Fruit fly (Drosophila melanogaster) whole organism, prepupa: ENCODE measurements around the gene WASp.
A peak's percentile ranks its signal among the peaks of the same experiment; 100 is the strongest.

Experiments used
- Blimp-1 ChIP-seq: fragments of 200-800 bp; sonication (Bioruptor generic); optimal IDR thresholded peaks from 3 replicates; lab custom pipeline; 2017; ENCODE audit warnings: missing biosample characterization, missing genetic modification characterization, mild to moderate bottlenecking, moderate library complexity, missing genetic modification reagents
- CG10631 ChIP-seq: fragments of 200-800 bp; sonication (Bioruptor generic); optimal IDR thresholded peaks from 2 replicates; lab custom pipeline; 2016; ENCODE audit warnings: missing biosample characterization, missing genetic modification characterization
- CG11294 ChIP-seq: fragments of 200-800 bp; sonication (Bioruptor generic); IDR thresholded peaks from 2 replicates; pipeline ENCODE4 v1.3.6; 2022; ENCODE audit warnings: missing biosample characterization, missing genetic modification characterization
- CG11762 ChIP-seq: fragments of 200-800 bp; sonication (Bioruptor generic); optimal IDR thresholded peaks from 3 replicates; lab custom pipeline; 2016; ENCODE audit warnings: missing biosample characterization, missing genetic modification characterization; ENCODE audit not compliant: insufficient read depth
- CG11902 ChIP-seq: fragments of 200-800 bp; sonication (Bioruptor generic); optimal IDR thresholded peaks from 3 replicates; lab custom pipeline; 2016; ENCODE audit warnings: missing biosample characterization, missing genetic modification characterization
- CG16779 ChIP-seq: fragments of 200-800 bp; sonication (Bioruptor generic); optimal IDR thresholded peaks from 3 replicates; lab custom pipeline; 2017; ENCODE audit warnings: missing biosample characterization, mild to moderate bottlenecking, missing genetic modification characterization
- CG3032 ChIP-seq: fragments of 200-800 bp; optimal IDR thresholded peaks from 2 replicates; lab custom pipeline; 2019; ENCODE audit warnings: missing biosample characterization, mild to moderate bottlenecking, missing genetic modification characterization, moderate library complexity
- CG31627 ChIP-seq: fragments of 200-800 bp; sonication (Bioruptor generic); optimal IDR thresholded peaks from 3 replicates; lab custom pipeline; 2016; ENCODE audit warnings: missing biosample characterization, missing genetic modification characterization
- CG32006 ChIP-seq: fragments of 200-800 bp; sonication (Bioruptor generic); optimal IDR thresholded peaks from 3 replicates; lab custom pipeline; 2017; ENCODE audit warnings: missing biosample characterization, mild to moderate bottlenecking, missing genetic modification characterization
- CG4318 ChIP-seq: fragments of 200-800 bp; sonication (Bioruptor generic); optimal IDR thresholded peaks from 3 replicates; lab custom pipeline; 2017; ENCODE audit warnings: missing biosample characterization, mild to moderate bottlenecking, missing genetic modification characterization
- CG6854 ChIP-seq: fragments of 200-800 bp; sonication (Bioruptor generic); optimal IDR thresholded peaks from 2 replicates; lab custom pipeline; 2017; ENCODE audit warnings: missing biosample characterization, mild to moderate bottlenecking, missing genetic modification characterization
- CG8119 ChIP-seq: fragments of 200-800 bp; sonication (Bioruptor generic); IDR thresholded peaks from 3 replicates; pipeline ENCODE4 v1.3.6; 2022; ENCODE audit warnings: missing biosample characterization, missing genetic modification characterization
- CG8319 ChIP-seq: fragments of 200-800 bp; sonication (Bioruptor generic); optimal IDR thresholded peaks from 3 replicates; lab custom pipeline; 2016; ENCODE audit warnings: missing biosample characterization, missing genetic modification characterization
- CG8632 ChIP-seq: fragments of 200-800 bp; sonication (Bioruptor generic); optimal IDR thresholded peaks from 3 replicates; lab custom pipeline; 2016; ENCODE audit warnings: missing biosample characterization, missing genetic modification characterization
- CG9139 ChIP-seq: fragments of 200-800 bp; sonication (Bioruptor generic); optimal IDR thresholded peaks from 3 replicates; lab custom pipeline; 2017; ENCODE audit warnings: missing biosample characterization, mild to moderate bottlenecking, missing genetic modification characterization
- Eip75B ChIP-seq: fragments of 200-800 bp; sonication (Bioruptor generic); optimal IDR thresholded peaks from 3 replicates; lab custom pipeline; 2016; ENCODE audit warnings: missing biosample characterization, missing genetic modification characterization
- Eip78C ChIP-seq: fragments of 200-800 bp; sonication (Bioruptor generic); peaks from one replicate; lab custom pipeline; 2016; ENCODE audit warnings: missing biosample characterization, missing genetic modification characterization
- Eip93F ChIP-seq: fragments of 200-800 bp; sonication (Bioruptor generic); optimal IDR thresholded peaks from 2 replicates; lab custom pipeline; 2016; ENCODE audit warnings: missing biosample characterization, mild to moderate bottlenecking, missing genetic modification characterization
- Ets21C ChIP-seq: fragments of 200-800 bp; sonication (Bioruptor generic); optimal IDR thresholded peaks from 3 replicates; lab custom pipeline; 2016; ENCODE audit warnings: missing biosample characterization, missing genetic modification characterization
- Ets96B ChIP-seq: fragments of 200-800 bp; optimal IDR thresholded peaks from 2 replicates; lab custom pipeline; 2019; ENCODE audit warnings: missing biosample characterization, mild to moderate bottlenecking, missing genetic modification characterization, moderate library complexity
- Gug ChIP-seq: fragments of 200-800 bp; sonication (Bioruptor generic); IDR thresholded peaks from 2 replicates; pipeline ENCODE4 v1.3.6; 2022; ENCODE audit warnings: missing biosample characterization, missing genetic modification characterization
- Hr38 ChIP-seq: sonication (Bioruptor generic); optimal IDR thresholded peaks from 2 replicates; lab custom pipeline; 2016; ENCODE audit warnings: missing biosample characterization, missing genetic modification characterization
- Hr39 ChIP-seq: fragments of 200-800 bp; sonication (Bioruptor generic); optimal IDR thresholded peaks from 2 replicates; lab custom pipeline; 2016; ENCODE audit warnings: missing biosample characterization, missing genetic modification characterization
- Hr4 ChIP-seq: fragments of 200-800 bp; sonication (Bioruptor generic); optimal IDR thresholded peaks from 3 replicates; lab custom pipeline; 2016; ENCODE audit warnings: missing biosample characterization, missing genetic modification characterization
- Lpt ChIP-seq: fragments of 200-800 bp; sonication (Bioruptor generic); optimal IDR thresholded peaks from 3 replicates; lab custom pipeline; 2016; ENCODE audit warnings: missing biosample characterization, missing genetic modification characterization
- Smox ChIP-seq: fragments of 200-800 bp; sonication (Bioruptor generic); optimal IDR thresholded peaks from 3 replicates; lab custom pipeline; 2016; ENCODE audit warnings: missing biosample characterization, missing genetic modification characterization
- Sox102F ChIP-seq: fragments of 200-800 bp; sonication (Bioruptor generic); optimal IDR thresholded peaks from 2 replicates; lab custom pipeline; 2016; ENCODE audit warnings: missing biosample characterization, mild to moderate bottlenecking, missing genetic modification characterization
- Sox14 ChIP-seq: fragments of 200-800 bp; sonication (Bioruptor generic); optimal IDR thresholded peaks from 3 replicates; lab custom pipeline; 2016; ENCODE audit warnings: missing biosample characterization, missing genetic modification characterization
- Sox15 ChIP-seq: fragments of 200-800 bp; sonication (Bioruptor generic); optimal IDR thresholded peaks from 3 replicates; lab custom pipeline; 2016; ENCODE audit warnings: missing biosample characterization, missing genetic modification characterization
- achi ChIP-seq: fragments of 200-800 bp; sonication (Bioruptor generic); optimal IDR thresholded peaks from 3 replicates; lab custom pipeline; 2016; ENCODE audit warnings: missing biosample characterization, missing genetic modification characterization
- cyc ChIP-seq: fragments of 200-800 bp; sonication (Bioruptor generic); optimal IDR thresholded peaks from 3 replicates; lab custom pipeline; 2016; ENCODE audit warnings: missing biosample characterization, missing genetic modification characterization
- dac ChIP-seq: fragments of 200-800 bp; sonication (Bioruptor generic); optimal IDR thresholded peaks from 2 replicates; lab custom pipeline; 2017; ENCODE audit warnings: missing biosample characterization, mild to moderate bottlenecking, missing genetic modification characterization
- dsx ChIP-seq: fragments of 200-800 bp; optimal IDR thresholded peaks from 3 replicates; lab custom pipeline; 2019; ENCODE audit warnings: missing biosample characterization, mild to moderate bottlenecking, missing genetic modification characterization, moderate library complexity; ENCODE audit not compliant: poor library complexity, severe bottlenecking
- eg ChIP-seq: fragments of 200-800 bp; sonication (Bioruptor generic); IDR thresholded peaks from 3 replicates; pipeline ENCODE4 v1.3.6; 2022; ENCODE audit warnings: missing biosample characterization, missing genetic modification characterization
- esn ChIP-seq: fragments of 200-800 bp; sonication (Bioruptor generic); optimal IDR thresholded peaks from 2 replicates; lab custom pipeline; 2016; ENCODE audit warnings: missing biosample characterization, mild to moderate bottlenecking, missing genetic modification characterization, moderate library complexity
- fd59A ChIP-seq: fragments of 200-800 bp; sonication (Bioruptor generic); optimal IDR thresholded peaks from 2 replicates; lab custom pipeline; 2017; ENCODE audit warnings: missing biosample characterization, mild to moderate bottlenecking, missing genetic modification characterization, missing genetic modification reagents
- fd85E ChIP-seq: fragments of 200-800 bp; sonication (Bioruptor generic); optimal IDR thresholded peaks from 3 replicates; lab custom pipeline; 2016; ENCODE audit warnings: missing biosample characterization, missing genetic modification characterization
- fkh ChIP-seq: fragments of 200-800 bp; sonication (Bioruptor generic); optimal IDR thresholded peaks from 3 replicates; lab custom pipeline; 2017; ENCODE audit warnings: missing biosample characterization, mild to moderate bottlenecking, missing genetic modification characterization, moderate library complexity
- lz ChIP-seq: fragments of 200-800 bp; sonication (Bioruptor generic); optimal IDR thresholded peaks from 3 replicates; lab custom pipeline; 2016; ENCODE audit warnings: missing biosample characterization, missing genetic modification characterization
- net ChIP-seq: fragments of 200-800 bp; sonication (Bioruptor generic); optimal IDR thresholded peaks from 3 replicates; lab custom pipeline; 2016; ENCODE audit warnings: missing biosample characterization, missing genetic modification characterization
- pdm3 ChIP-seq: fragments of 200-800 bp; sonication (Bioruptor generic); optimal IDR thresholded peaks from 3 replicates; lab custom pipeline; 2016; ENCODE audit warnings: missing biosample characterization, missing genetic modification characterization
- salr ChIP-seq, 2 experiments: fragments of 200-800 bp; sonication (Bioruptor generic); optimal IDR thresholded peaks; 3 replicates each; lab custom pipeline; 2016 to 2018; ENCODE audit warnings: missing biosample characterization in 2 of 2, missing genetic modification characterization in 2 of 2, mild to moderate bottlenecking in 1 of 2
- spab ChIP-seq: fragments of 200-800 bp; sonication (Bioruptor generic); optimal IDR thresholded peaks from 2 replicates; lab custom pipeline; 2017; ENCODE audit warnings: missing biosample characterization, mild to moderate bottlenecking, missing genetic modification characterization, missing genetic modification reagents
- topi ChIP-seq: fragments of 200-800 bp; sonication (Bioruptor generic); optimal IDR thresholded peaks from 3 replicates; lab custom pipeline; 2016; ENCODE audit warnings: missing biosample characterization, missing genetic modification characterization

The WASp gene

DNA sequence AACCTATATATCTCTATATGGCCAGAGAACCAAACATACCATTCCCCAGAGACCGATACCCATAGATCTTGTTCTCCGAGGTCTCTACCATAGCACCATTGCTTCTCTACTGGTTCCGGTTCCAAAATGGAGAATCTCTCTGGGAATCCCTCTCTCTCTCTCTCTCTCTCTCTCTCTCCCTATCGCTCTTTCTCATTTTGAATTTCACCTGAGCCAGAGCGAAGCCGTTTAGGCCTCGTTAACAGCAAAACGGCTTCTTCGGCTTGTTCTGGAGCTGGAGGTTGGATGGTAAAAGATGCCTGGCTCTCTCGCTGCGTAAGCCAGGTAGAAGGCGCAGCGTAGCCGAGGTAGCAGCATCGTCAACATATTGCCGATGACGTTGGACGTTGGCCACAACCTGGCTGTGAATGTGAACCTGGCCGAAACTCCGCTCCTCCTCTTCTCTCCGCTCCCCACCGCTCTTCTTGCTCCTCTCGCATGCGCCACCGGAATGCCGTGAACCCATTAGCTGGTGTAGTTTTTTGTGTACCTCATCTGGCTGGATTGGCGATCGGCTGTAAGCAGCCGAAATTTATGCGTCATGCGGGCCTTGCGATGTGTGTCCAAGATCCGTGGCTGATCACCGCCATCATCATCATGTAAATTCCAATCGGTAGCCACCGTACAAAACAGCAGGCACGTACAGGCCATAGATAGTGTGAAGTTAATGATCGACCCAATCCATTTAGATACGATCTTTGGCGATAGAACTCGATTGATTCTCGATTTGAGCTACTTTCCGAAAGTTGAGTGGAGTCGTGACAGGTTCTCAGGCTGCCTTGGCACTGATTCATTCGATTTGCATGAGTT is 29.7 kb upstream of the WASp start (continued):
- TF ChIP-seq CG11762 (GFP tag; lab: Kevin White, UChicago), result no peak
- peak; percentile 26 for TF ChIP-seq dsx (GFP tag; lab: Kevin White, UChicago)
- TF ChIP-seq Eip75B (GFP tag; lab: Kevin White, UChicago), result no peak
- TF ChIP-seq CG9139 (GFP tag; lab: Kevin White, UChicago), result peak; percentile 41
- no peak for TF ChIP-seq cyc (GFP tag; lab: Kevin White, UChicago)
- TF ChIP-seq Sox14 (GFP tag; lab: Kevin White, UChicago), result no peak
- TF ChIP-seq pdm3, result no peak
- TF ChIP-seq salr (GFP tag; optimal IDR thresholded peaks at IDR 0.05; lab: Kevin White, UChicago), result no peak
- no peak for TF ChIP-seq CG11294 (GFP tag; lab: Robert Waterston, UW)
- TF ChIP-seq, all 60 proteins: peak for 13

DNA sequence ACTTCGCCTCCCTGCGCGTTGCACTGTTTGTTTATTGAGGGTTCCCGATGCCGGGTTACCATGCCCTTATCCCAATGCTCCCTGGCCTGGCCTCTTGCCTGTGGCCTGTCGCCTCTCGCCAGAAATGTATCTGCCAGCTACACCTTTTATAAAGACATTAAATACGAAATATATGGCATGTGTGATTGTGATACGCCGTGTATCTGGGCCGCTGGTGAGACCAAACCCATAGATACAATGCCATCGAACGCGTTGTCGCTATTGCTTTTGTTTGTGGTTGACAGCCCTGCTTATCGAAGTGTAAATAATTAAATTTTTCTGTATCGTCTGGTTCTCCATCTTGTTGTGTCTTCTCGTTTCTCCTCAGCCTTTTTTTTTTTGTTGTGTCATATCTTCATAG is 28.8 kb upstream of the WASp start:
- TF ChIP-seq Ets21C, result no peak
- TF ChIP-seq fkh, result peak; percentile 46
- TF ChIP-seq dsx (GFP tag; lab: Kevin White, UChicago), result peak; percentile 12

DNA sequence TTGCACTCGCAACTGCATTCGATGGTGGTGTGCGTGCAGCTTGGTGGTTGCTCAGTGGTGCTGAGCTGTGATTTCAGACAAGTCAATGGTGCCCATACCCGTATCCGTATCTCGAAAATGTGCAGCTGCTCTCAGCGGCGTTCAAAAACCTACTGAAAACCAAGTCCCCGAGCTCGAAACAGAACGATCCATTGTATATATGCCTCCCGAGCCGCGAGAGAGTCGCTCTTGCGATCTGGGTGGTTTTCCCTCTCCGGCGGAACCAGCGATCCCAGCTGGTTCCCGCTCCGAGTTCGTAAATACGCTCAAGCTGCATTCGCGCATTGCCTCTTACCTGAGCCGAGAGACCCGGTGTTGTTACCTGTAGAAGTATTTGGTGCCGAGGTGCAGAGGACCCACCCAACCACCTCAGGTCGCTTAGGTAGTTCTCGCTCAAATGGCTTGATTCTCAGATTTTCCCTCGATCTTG is 27.3 kb upstream of the WASp start, which contains the start of gene Inx3:
TSS of gene Inx3 (minus strand) at position 440 of the 469 bp plus-strand sequence.
- no peak for TF ChIP-seq fd59A (GFP tag; lab: Kevin White, UChicago)
- no peak for TF ChIP-seq Lpt (GFP tag; lab: Kevin White, UChicago)
- peak; percentile 6 for TF ChIP-seq lz (GFP tag; lab: Kevin White, UChicago)
- TF ChIP-seq Sox14 (GFP tag; lab: Kevin White, UChicago), result no peak
- TF ChIP-seq CG11294 (GFP tag; lab: Robert Waterston, UW), result no peak
- no peak for TF ChIP-seq CG4318 (GFP tag; lab: Kevin White, UChicago)
- TF ChIP-seq CG8319 (GFP tag; lab: Kevin White, UChicago), result no peak
- no peak for TF ChIP-seq CG11902 (GFP tag; lab: Kevin White, UChicago)
- TF ChIP-seq CG31627 (GFP tag; lab: Kevin White, UChicago), result no peak
- TF ChIP-seq Hr38, result peak; percentile 0
- TF ChIP-seq CG8632 (GFP tag; lab: Kevin White, UChicago), result no peak
- TF ChIP-seq Eip78C, result peak; percentile 88
- no peak for TF ChIP-seq Sox15 (GFP tag; lab: Kevin White, UChicago)
- no peak for TF ChIP-seq CG10631 (GFP tag; lab: Kevin White, UChicago)
- peak; percentile 4 for TF ChIP-seq fd85E
- no peak for TF ChIP-seq Hr39 (GFP tag; lab: Kevin White, UChicago)
- TF ChIP-seq CG8119 (GFP tag; lab: Robert Waterston, UW), result peak; percentile 28; the same call in 1 of the 3 replicates
- TF ChIP-seq dac (GFP tag; lab: Kevin White, UChicago), result no peak
- no peak for TF ChIP-seq salr (GFP tag; optimal IDR thresholded peaks at IDR 0.05; lab: Kevin White, UChicago)
- no peak for TF ChIP-seq Smox (GFP tag; lab: Kevin White, UChicago)
- peak; percentile 30 for TF ChIP-seq fkh
- no peak for TF ChIP-seq Blimp-1 (GFP tag; lab: Kevin White, UChicago)
- TF ChIP-seq Gug (GFP tag; lab: Robert Waterston, UW), result no peak
- peak; percentile 40 for TF ChIP-seq CG16779 (tag; lab: Kevin White, UChicago)
- peak; percentile 15 for TF ChIP-seq CG3032 (tag; lab: Kevin White, UChicago)
- TF ChIP-seq spab (GFP tag; lab: Kevin White, UChicago), result no peak
- no peak for TF ChIP-seq topi (GFP tag; lab: Kevin White, UChicago)
- peak; percentile 40 for TF ChIP-seq Sox102F (GFP tag; lab: Kevin White, UChicago)
- peak; percentile 15 for TF ChIP-seq net (GFP tag; lab: Kevin White, UChicago)
- TF ChIP-seq CG11762 (GFP tag; lab: Kevin White, UChicago), result no peak
- TF ChIP-seq eg, result peak; percentile 66; the same call in 1 of the 3 replicates
- peak; percentile 24 for TF ChIP-seq CG9139 (GFP tag; lab: Kevin White, UChicago)
- peak; percentile 81 for TF ChIP-seq dsx (GFP tag; lab: Kevin White, UChicago)
- no peak for TF ChIP-seq Ets96B (tag; lab: Kevin White, UChicago)
- TF ChIP-seq esn, result peak; percentile 23
- no peak for TF ChIP-seq Eip93F
- TF ChIP-seq CG32006 (GFP tag; lab: Kevin White, UChicago), result no peak
- TF ChIP-seq Hr4, result no peak
- no peak for TF ChIP-seq Eip75B (GFP tag; lab: Kevin White, UChicago)
- peak; percentile 57 for TF ChIP-seq CG6854 (GFP tag; lab: Kevin White, UChicago)
- TF ChIP-seq Ets21C, result no peak
- TF ChIP-seq achi (GFP tag; lab: Kevin White, UChicago), result no peak
- TF ChIP-seq cyc (GFP tag; lab: Kevin White, UChicago), result no peak
